Fruit fly (Drosophila melanogaster) Kc167 (cell line): ENCODE data around the gene DENR.

Experiments
- Myc ChIP-seq: fragments of >200 bp; optimal IDR thresholded peaks from 2 replicates; lab custom pipeline; 2017; ENCODE audit warnings: missing external identifiers
- Sin3A ChIP-seq: fragments of >200 bp; optimal IDR thresholded peaks from 2 replicates; lab custom pipeline; 2018; ENCODE audit warnings: missing external identifiers
- h ChIP-seq: fragments of >200 bp; optimal IDR thresholded peaks from 3 replicates; lab custom pipeline; 2018; ENCODE audit warnings: missing external identifiers
- insv ChIP-seq: fragments of >200 bp; optimal IDR thresholded peaks from 3 replicates; lab custom pipeline; 2018; ENCODE audit warnings: missing external identifiers
- psq ChIP-seq: fragments of >200 bp; optimal IDR thresholded peaks from 2 replicates; lab custom pipeline; 2017; ENCODE audit warnings: missing external identifiers
- ttk ChIP-seq: sonication (Bioruptor generic); optimal IDR thresholded peaks from 2 replicates; lab custom pipeline; 2017; ENCODE audit warnings: missing external identifiers

Gene DENR

dm6 chrX:16849517-16849916, 36.8 kb downstream of the DENR start:
- no peak for TF ChIP-seq Sin3A (lab: Kevin White, UChicago)

dm6 chrX:16848978-16849377, 37.4 kb downstream of the DENR start:
- TF ChIP-seq insv (lab: Kevin White, UChicago): no peak
- TF ChIP-seq Myc: no peak
- no peak for TF ChIP-seq ttk (lab: Kevin White, UChicago)
- no peak for TF ChIP-seq h
- no peak for TF ChIP-seq Sin3A (lab: Kevin White, UChicago)
- no peak for TF ChIP-seq psq (lab: Kevin White, UChicago)

dm6 chrX:16846575-16846974, 39.8 kb downstream of the DENR start:
- TF ChIP-seq insv (lab: Kevin White, UChicago): no peak
- no peak for TF ChIP-seq Myc
- TF ChIP-seq Sin3A (lab: Kevin White, UChicago): no peak
- TF ChIP-seq ttk (lab: Kevin White, UChicago): no peak
- no peak for TF ChIP-seq psq (lab: Kevin White, UChicago)
- TF ChIP-seq h: no peak

dm6 chrX:16844295-16844694, 42.1 kb downstream of the DENR start, which contains the start of gene RSG7:
Gene RSG7 (minus strand): TSS chrX:16844433.
- TF ChIP-seq h (no peak), psq (lab: Kevin White, UChicago) (no peak), Myc (no peak), insv (lab: Kevin White, UChicago) (no peak), Sin3A (lab: Kevin White, UChicago) (no peak), ttk (lab: Kevin White, UChicago) (no peak)

dm6 chrX:16839905-16840304, 46.5 kb downstream of the DENR start:
- TF ChIP-seq h (no peak), ttk (lab: Kevin White, UChicago) (no peak), insv (lab: Kevin White, UChicago) (no peak), Sin3A (lab: Kevin White, UChicago) (no peak), psq (lab: Kevin White, UChicago) (no peak), Myc (no peak)

dm6 chrX:16839033-16839432, 47.3 kb downstream of the DENR start:
- TF ChIP-seq h (no peak), Myc (no peak), psq (lab: Kevin White, UChicago) (no peak), insv (lab: Kevin White, UChicago) (no peak), ttk (lab: Kevin White, UChicago) (no peak), Sin3A (lab: Kevin White, UChicago) (no peak)

dm6 chrX:16837588-16838178, 48.7 kb downstream of the DENR start:
- TF ChIP-seq h (no peak), insv (lab: Kevin White, UChicago) (no peak), psq (lab: Kevin White, UChicago) (no peak), Sin3A (lab: Kevin White, UChicago) (no peak), Myc (no peak), ttk (lab: Kevin White, UChicago) (no peak)

dm6 chrX:16836805-16837333, 49.5 kb downstream of the DENR start:
- TF ChIP-seq Sin3A (lab: Kevin White, UChicago) (no peak), insv (lab: Kevin White, UChicago) (no peak), psq (lab: Kevin White, UChicago) (no peak), ttk (lab: Kevin White, UChicago) (no peak), Myc (no peak), h (no peak)

- TF ChIP-seq Sin3A (lab: Kevin White, UChicago): no peak
- TF ChIP-seq h: no peak
- no peak for TF ChIP-seq insv (lab: Kevin White, UChicago)
- TF ChIP-seq Myc: no peak
- no peak for TF ChIP-seq ttk (lab: Kevin White, UChicago)
- no peak for TF ChIP-seq psq (lab: Kevin White, UChicago)
These were observed 50.1 kb downstream of the DENR start for dm6 chrX:16836091-16836799.
